Worm (Caenorhabditis elegans) whole organism, midembryonic: Measurements from ENCODE around the gene rpl-28.

Source experiments
- T22C8.4 ChIP-seq: fragments of 200-800 bp; sonication (Bioruptor generic); IDR thresholded peaks from 2 replicates; pipeline ENCODE4 v1.3.6; 2022; ENCODE audit warnings: missing genetic modification characterization, missing compliant biosample characterization
- cog-1 ChIP-seq: sonication (generic microtip); optimal IDR thresholded peaks from 2 replicates; lab custom pipeline; 2016; ENCODE audit warnings: missing genetic modification characterization, missing compliant biosample characterization
- flt-1 ChIP-seq: fragments of 200-800 bp; sonication (Bioruptor generic); IDR thresholded peaks from 2 replicates; pipeline ENCODE4 v1.3.6; 2022; ENCODE audit warnings: missing genetic modification characterization, missing compliant biosample characterization
- klf-2 ChIP-seq: fragments of 200-800 bp; sonication (Bioruptor generic); conservative IDR thresholded peaks from 2 replicates; pipeline ENCODE4 v1.3.6; 2022; ENCODE audit warnings: missing genetic modification reagents, missing genetic modification characterization, missing compliant biosample characterization
- med-1 ChIP-seq: sonication (generic microtip); optimal IDR thresholded peaks from 2 replicates; lab custom pipeline; 2017; ENCODE audit warnings: missing genetic modification characterization, mild to moderate bottlenecking, missing compliant biosample characterization, antibody characterized with exemption, missing genetic modification reagents; ENCODE audit not compliant: insufficient read depth
- ref-1 ChIP-seq: fragments of 200-800 bp; sonication (Bioruptor generic); conservative IDR thresholded peaks from 2 replicates; pipeline ENCODE4 v1.3.6; 2022; ENCODE audit warnings: missing genetic modification reagents, missing genetic modification characterization, missing compliant biosample characterization
- tab-1 ChIP-seq: fragments of 200-800 bp; sonication (Bioruptor generic); IDR thresholded peaks from 2 replicates; pipeline ENCODE4 v1.3.6; 2022; ENCODE audit warnings: missing genetic modification characterization, missing compliant biosample characterization
- ztf-23 ChIP-seq: fragments of 200-800 bp; sonication (Bioruptor generic); IDR thresholded peaks from 2 replicates; pipeline ENCODE4 v1.3.6; 2022; ENCODE audit warnings: missing genetic modification reagents, missing genetic modification characterization, missing compliant biosample characterization
- ztf-29 ChIP-seq: fragments of 200-800 bp; sonication (Bioruptor generic); IDR thresholded peaks from 2 replicates; pipeline ENCODE4 v1.3.6; 2022; ENCODE audit warnings: missing genetic modification reagents, missing genetic modification characterization, missing compliant biosample characterization

The rpl-28 gene

ce11 chrV:12728062-12728665 lies at the start of gene rpl-28, which contains the start of gene mrpl-49:
Gene rpl-28 (minus strand): TSS chrV:12728112.
Gene mrpl-49 (plus strand): TSS chrV:12728631.
- TF ChIP-seq ztf-29 (GFP tag; lab: Robert Waterston, UW) (no peak), ref-1 (GFP tag; lab: Robert Waterston, UW) (no peak), ztf-23 (peak; percentile 67), cog-1 (tag; lab: Kevin White, UChicago) (peak; percentile 60)

ce11 chrV:12773852-12774251 lies 45.9 kb upstream of the rpl-28 start:
- TF ChIP-seq tab-1 (GFP tag; lab: Robert Waterston, UW), result no peak
- no peak for TF ChIP-seq ztf-29 (GFP tag; lab: Robert Waterston, UW)
- TF ChIP-seq ztf-23, result no peak
- no peak for TF ChIP-seq cog-1 (tag; lab: Kevin White, UChicago)
- no peak for TF ChIP-seq T22C8.4 (GFP tag; lab: Robert Waterston, UW)
- no peak for TF ChIP-seq flt-1 (GFP tag; lab: Robert Waterston, UW)
- TF ChIP-seq med-1 (GFP tag; lab: Kevin White, UChicago), result no peak
- no peak for TF ChIP-seq ref-1 (GFP tag; lab: Robert Waterston, UW)
- no peak for TF ChIP-seq klf-2 (GFP tag; lab: Robert Waterston, UW)

- TF ChIP-seq ref-1 (GFP tag; lab: Robert Waterston, UW), result no peak
- TF ChIP-seq tab-1 (GFP tag; lab: Robert Waterston, UW), result no peak
- TF ChIP-seq ztf-29 (GFP tag; lab: Robert Waterston, UW), result no peak
- no peak for TF ChIP-seq flt-1 (GFP tag; lab: Robert Waterston, UW)
- no peak for TF ChIP-seq klf-2 (GFP tag; lab: Robert Waterston, UW)
- no peak for TF ChIP-seq T22C8.4 (GFP tag; lab: Robert Waterston, UW)
- no peak for TF ChIP-seq cog-1 (tag; lab: Kevin White, UChicago)
- no peak for TF ChIP-seq ztf-23
- no peak for TF ChIP-seq med-1 (GFP tag; lab: Kevin White, UChicago)
These were observed 45.3 kb upstream of the rpl-28 start, which contains the start of gene ZC455.1 for ce11 chrV:12773222-12773621. Gene ZC455.1 (plus strand): TSS chrV:12773522.

- TF ChIP-seq T22C8.4 (GFP tag; lab: Robert Waterston, UW) (no peak), tab-1 (GFP tag; lab: Robert Waterston, UW) (no peak), cog-1 (tag; lab: Kevin White, UChicago) (no peak), flt-1 (GFP tag; lab: Robert Waterston, UW) (no peak), ztf-29 (GFP tag; lab: Robert Waterston, UW) (no peak), klf-2 (GFP tag; lab: Robert Waterston, UW) (no peak)
These were observed 41.0 kb upstream of the rpl-28 start, which contains the start of gene srt-43 for ce11 chrV:12768946-12769345. Gene srt-43 (plus strand): TSS chrV:12769246.

ce11 chrV:12763291-12763995 lies 35.5 kb upstream of the rpl-28 start, which contains the start of the genes abcf-1 and scc-3:
Gene abcf-1 (minus strand): TSS chrV:12763375.
Gene scc-3 (plus strand): TSS chrV:12763945.
- TF ChIP-seq T22C8.4 (GFP tag; lab: Robert Waterston, UW) (no peak), klf-2 (GFP tag; lab: Robert Waterston, UW) (no peak), ref-1 (GFP tag; lab: Robert Waterston, UW) (no peak), ztf-23 (no peak), tab-1 (GFP tag; lab: Robert Waterston, UW) (no peak), cog-1 (tag; lab: Kevin White, UChicago) (no peak), med-1 (GFP tag; lab: Kevin White, UChicago) (no peak), flt-1 (GFP tag; lab: Robert Waterston, UW) (no peak), ztf-29 (GFP tag; lab: Robert Waterston, UW) (no peak)

- TF ChIP-seq cog-1 (tag; lab: Kevin White, UChicago), result no peak
- no peak for TF ChIP-seq tab-1 (GFP tag; lab: Robert Waterston, UW)
- TF ChIP-seq ref-1 (GFP tag; lab: Robert Waterston, UW), result no peak
- TF ChIP-seq T22C8.4 (GFP tag; lab: Robert Waterston, UW), result no peak
- TF ChIP-seq med-1 (GFP tag; lab: Kevin White, UChicago), result no peak
- no peak for TF ChIP-seq klf-2 (GFP tag; lab: Robert Waterston, UW)
- TF ChIP-seq ztf-23, result no peak
- TF ChIP-seq flt-1 (GFP tag; lab: Robert Waterston, UW), result no peak
- TF ChIP-seq ztf-29 (GFP tag; lab: Robert Waterston, UW), result no peak
These were observed 33.0 kb upstream of the rpl-28 start, which contains the start of gene F18E2.15 for ce11 chrV:12760913-12761312. Gene F18E2.15 (minus strand): TSS chrV:12761013.

- TF ChIP-seq flt-1 (GFP tag; lab: Robert Waterston, UW) (no peak), med-1 (GFP tag; lab: Kevin White, UChicago) (no peak), tab-1 (GFP tag; lab: Robert Waterston, UW) (no peak), ztf-29 (GFP tag; lab: Robert Waterston, UW) (no peak), klf-2 (GFP tag; lab: Robert Waterston, UW) (no peak), ref-1 (GFP tag; lab: Robert Waterston, UW) (no peak), ztf-23 (no peak), T22C8.4 (GFP tag; lab: Robert Waterston, UW) (no peak), cog-1 (tag; lab: Kevin White, UChicago) (no peak)
These were observed 31.7 kb upstream of the rpl-28 start, which contains the start of gene papl-1 for ce11 chrV:12759660-12760059. Gene papl-1 (minus strand): TSS chrV:12759760.

- TF ChIP-seq med-1 (GFP tag; lab: Kevin White, UChicago) (no peak), T22C8.4 (GFP tag; lab: Robert Waterston, UW) (no peak), klf-2 (GFP tag; lab: Robert Waterston, UW) (no peak), tab-1 (GFP tag; lab: Robert Waterston, UW) (no peak), cog-1 (tag; lab: Kevin White, UChicago) (no peak), ref-1 (GFP tag; lab: Robert Waterston, UW) (no peak), ztf-23 (no peak), ztf-29 (GFP tag; lab: Robert Waterston, UW) (no peak)
These were observed 26.9 kb upstream of the rpl-28 start, which contains the start of gene gpa-13 for ce11 chrV:12754839-12755238. Gene gpa-13 (minus strand): TSS chrV:12754939.
